Worm (Caenorhabditis elegans) whole organism, young adult: ENCODE measurements around the gene T10D4.11.

ENCODE experiments used
- B0261.1 ChIP-seq: sonication (generic microtip); optimal IDR thresholded peaks from 2 replicates; lab custom pipeline; 2016; ENCODE audit warnings: mild to moderate bottlenecking, missing genetic modification characterization, moderate library complexity, missing compliant biosample characterization
- F57A8.1 ChIP-seq: fragments of 200-800 bp; sonication (Bioruptor generic); optimal IDR thresholded peaks from 2 replicates; lab custom pipeline; 2018; ENCODE audit warnings: mild to moderate bottlenecking, missing genetic modification characterization, moderate library complexity, missing compliant biosample characterization
- K12H6.12 ChIP-seq: fragments of 200-800 bp; sonication (Bioruptor generic); optimal IDR thresholded peaks from 2 replicates; lab custom pipeline; 2018; ENCODE audit warnings: mild to moderate bottlenecking, missing genetic modification characterization, missing compliant biosample characterization
- Y56A3A.18 ChIP-seq: fragments of 200-800 bp; sonication (Bioruptor generic); IDR thresholded peaks from 2 replicates; pipeline ENCODE4 v1.3.6; 2022; ENCODE audit warnings: missing genetic modification reagents, missing genetic modification characterization, missing compliant biosample characterization
- Y67H2A.10 ChIP-seq: fragments of 200-800 bp; sonication (Bioruptor generic); conservative IDR thresholded peaks from 2 replicates; pipeline ENCODE4 v1.3.6; 2022; ENCODE audit warnings: missing genetic modification reagents, missing genetic modification characterization, missing compliant biosample characterization
- Y95B8A.8 ChIP-seq: fragments of 200-800 bp; sonication (Bioruptor generic); IDR thresholded peaks from 2 replicates; pipeline ENCODE4 v1.3.6; 2022; ENCODE audit warnings: missing genetic modification reagents, missing genetic modification characterization, missing compliant biosample characterization
- akir-1 ChIP-seq: fragments of 200-800 bp; sonication (Bioruptor generic); optimal IDR thresholded peaks from 2 replicates; lab custom pipeline; 2018; ENCODE audit warnings: mild to moderate bottlenecking, missing genetic modification characterization, moderate library complexity, missing compliant biosample characterization
- aptf-2 ChIP-seq: fragments of 200-800 bp; sonication (Bioruptor generic); conservative IDR thresholded peaks from 2 replicates; pipeline ENCODE4 v1.3.6; 2022; ENCODE audit warnings: missing genetic modification reagents, missing genetic modification characterization, missing compliant biosample characterization
- athp-1 ChIP-seq: sonication (generic microtip); optimal IDR thresholded peaks from 2 replicates; lab custom pipeline; 2017; ENCODE audit warnings: mild to moderate bottlenecking, missing genetic modification characterization, missing compliant biosample characterization
- chd-7 ChIP-seq: sonication (generic microtip); optimal IDR thresholded peaks from 2 replicates; lab custom pipeline; 2016; ENCODE audit warnings: mild to moderate bottlenecking, missing genetic modification characterization, moderate library complexity, missing compliant biosample characterization
- hlh-12 ChIP-seq: sonication (generic microtip); optimal IDR thresholded peaks from 2 replicates; lab custom pipeline; 2016; ENCODE audit warnings: missing genetic modification characterization, missing compliant biosample characterization
- hmg-1.2 ChIP-seq: fragments of 200-800 bp; sonication (Bioruptor generic); IDR thresholded peaks from 2 replicates; pipeline ENCODE4 v1.3.6; 2022; ENCODE audit warnings: missing genetic modification reagents, missing genetic modification characterization, missing compliant biosample characterization
- hmg-20 ChIP-seq: fragments of 200-800 bp; sonication (Bioruptor generic); IDR thresholded peaks from 2 replicates; pipeline ENCODE4 v1.3.6; 2022; ENCODE audit warnings: missing genetic modification reagents, missing genetic modification characterization, missing compliant biosample characterization
- let-607 ChIP-seq, 2 experiments: fragments of 200-800 bp in 1 of 2; sonication (Bioruptor generic) in 1 of 2; sonication (generic microtip) in 1 of 2; optimal IDR thresholded peaks; 2 replicates each; lab custom pipeline; 2016 to 2018; ENCODE audit warnings: mild to moderate bottlenecking in 2 of 2, missing compliant biosample characterization in 2 of 2, missing genetic modification characterization in 2 of 2, moderate library complexity in 2 of 2, missing genotype in 1 of 2
- lin-54 ChIP-seq: fragments of 200-800 bp; sonication (Bioruptor generic); optimal IDR thresholded peaks from 2 replicates; lab custom pipeline; 2018; ENCODE audit warnings: mild to moderate bottlenecking, missing genetic modification characterization, missing compliant biosample characterization
- madf-8 ChIP-seq: fragments of 200-800 bp; sonication (Bioruptor generic); conservative IDR thresholded peaks from 2 replicates; pipeline ENCODE4 v1.3.6; 2022; ENCODE audit warnings: missing genetic modification reagents, missing genetic modification characterization, missing compliant biosample characterization
- nhr-179 ChIP-seq: sonication (generic microtip); optimal IDR thresholded peaks from 2 replicates; lab custom pipeline; 2016; ENCODE audit warnings: mild to moderate bottlenecking, missing genetic modification characterization, missing compliant biosample characterization
- nhr-80 ChIP-seq: sonication (generic microtip); optimal IDR thresholded peaks from 2 replicates; lab custom pipeline; 2016; ENCODE audit warnings: missing genetic modification characterization, missing compliant biosample characterization
- rpc-1 ChIP-seq, 2 experiments: fragments of 150-350 bp in 1 of 2; sonication (generic microtip) in 1 of 2; optimal IDR thresholded peaks; 2 replicates each; lab custom pipeline; 2014 to 2018; ENCODE audit warnings: missing biosample characterization in 1 of 2, missing genetic modification characterization in 1 of 2, missing genetic modification reagents in 1 of 2, missing genotype in 1 of 2
- tbp1 ChIP-seq: fragments of 200-800 bp; sonication (Bioruptor generic); optimal IDR thresholded peaks from 2 replicates; lab custom pipeline; 2018; ENCODE audit warnings: mild to moderate bottlenecking, missing genetic modification characterization, missing compliant biosample characterization

T10D4.11 gene

ce11 chrII:3105765-3106164 is 43.7 kb downstream of the T10D4.11 start, which contains the start of gene clec-122:
Gene clec-122, plus strand, starts transcription at chrII:3106065.
- TF ChIP-seq aptf-2, result no peak
- TF ChIP-seq chd-7 (tag; lab: Kevin White, UChicago), result no peak
- no peak for TF ChIP-seq nhr-179 (tag; lab: Kevin White, UChicago)
- no peak for TF ChIP-seq F57A8.1
- TF ChIP-seq, all 124 proteins: peak for 0

- TF ChIP-seq Y95B8A.8 (GFP tag; lab: Robert Waterston, UW) (no peak), chd-7 (tag; lab: Kevin White, UChicago) (no peak), tbp1 (GFP tag; lab: Kevin White, UChicago) (no peak), nhr-80 (tag; lab: Kevin White, UChicago) (no peak), athp-1 (no peak), Y56A3A.18 (GFP tag; lab: Robert Waterston, UW) (no peak), lin-54 (no peak), hmg-1.2 (GFP tag; lab: Robert Waterston, UW) (no peak), K12H6.12 (tag; lab: Kevin White, UChicago) (no peak), hmg-20 (GFP tag; lab: Robert Waterston, UW) (no peak), madf-8 (GFP tag; lab: Robert Waterston, UW) (no peak), nhr-179 (tag; lab: Kevin White, UChicago) (no peak), rpc-1 (optimal IDR thresholded peaks at IDR 0.05; lab: Kevin White, UChicago) (no peak), rpc-1 (tag; optimal IDR thresholded peaks at IDR 0.05; lab: Kevin White, UChicago) (no peak), let-607 (tag; optimal IDR thresholded peaks at IDR 0.05; lab: Kevin White, UChicago) (no peak), akir-1 (no peak), B0261.1 (tag; lab: Kevin White, UChicago) (no peak), Y67H2A.10 (GFP tag; lab: Robert Waterston, UW) (no peak)
Observed at ce11 chrII:3102018-3102417, 47.4 kb downstream of the T10D4.11 start, which contains the start of gene clec-121. Gene clec-121, plus strand, starts transcription at chrII:3102318.

- TF ChIP-seq hlh-12 (tag; lab: Kevin White, UChicago), result no peak
- TF ChIP-seq, all 124 proteins: peak for 0
Observed at ce11 chrII:3100546-3100945, 48.9 kb downstream of the T10D4.11 start, which contains the start of gene srg-24. Gene srg-24, minus strand, starts transcription at chrII:3100646.
